Fruit fly (Drosophila melanogaster) whole organism, embryonic: ENCODE data around the gene shd.
A peak's percentile ranks its signal among the peaks of the same experiment; 100 is the strongest.

Experiments
- Aef1 ChIP-seq: fragments of 200-800 bp; sonication (Bioruptor generic); IDR thresholded peaks from 3 replicates; pipeline ENCODE4 v1.3.6; 2022; ENCODE audit warnings: missing biosample characterization, missing genetic modification characterization
- Blimp-1 ChIP-seq: fragments of 200-800 bp; sonication (Bioruptor generic); optimal IDR thresholded peaks from 3 replicates; lab custom pipeline; 2018; ENCODE audit warnings: missing biosample characterization, missing genetic modification characterization, mild to moderate bottlenecking, moderate library complexity, missing genetic modification reagents
- C15 ChIP-seq: fragments of 200-800 bp; sonication (Bioruptor generic); IDR thresholded peaks from 3 replicates; pipeline ENCODE4 v1.3.6; 2022; ENCODE audit warnings: missing biosample characterization, missing genetic modification characterization
- CG11093 ChIP-seq: fragments of 200-800 bp; sonication (Bioruptor generic); IDR thresholded peaks from 3 replicates; pipeline ENCODE4 v1.3.6; 2022; ENCODE audit warnings: missing biosample characterization, missing genetic modification characterization
- CG11247 ChIP-seq: fragments of 200-800 bp; sonication (Bioruptor generic); IDR thresholded peaks from 2 replicates; pipeline ENCODE4 v1.3.6; 2022; ENCODE audit warnings: missing biosample characterization, missing genetic modification characterization
- CG12659 ChIP-seq: fragments of 200-800 bp; sonication (Bioruptor generic); optimal IDR thresholded peaks from 3 replicates; lab custom pipeline; 2017; ENCODE audit warnings: mild to moderate bottlenecking, missing biosample characterization, missing genetic modification reagents, missing genetic modification characterization
- CG14441 ChIP-seq: fragments of 200-800 bp; sonication (Bioruptor generic); IDR thresholded peaks from 2 replicates; pipeline ENCODE4 v1.3.6; 2022; ENCODE audit warnings: missing biosample characterization, missing genetic modification characterization
- CG14860 ChIP-seq: fragments of 200-800 bp; sonication (Bioruptor generic); IDR thresholded peaks from 3 replicates; pipeline ENCODE4 v1.3.6; 2022; ENCODE audit warnings: missing biosample characterization, missing genetic modification characterization; ENCODE audit not compliant: partially characterized antibody
- CG17385 ChIP-seq: fragments of 200-800 bp; sonication (Bioruptor generic); optimal IDR thresholded peaks from 3 replicates; lab custom pipeline; 2018; ENCODE audit warnings: missing biosample characterization, mild to moderate bottlenecking, missing genetic modification characterization
- CG2199 ChIP-seq: fragments of 200-800 bp; sonication (Bioruptor generic); IDR thresholded peaks from 3 replicates; pipeline ENCODE4 v1.3.6; 2022; ENCODE audit warnings: missing biosample characterization, missing genetic modification characterization
- CG2712 ChIP-seq: fragments of 200-800 bp; optimal IDR thresholded peaks from 3 replicates; lab custom pipeline; 2019; ENCODE audit warnings: missing biosample characterization, mild to moderate bottlenecking, missing genetic modification characterization, moderate library complexity
- CG6175 ChIP-seq: fragments of 200-800 bp; sonication (Bioruptor generic); IDR thresholded peaks from 3 replicates; pipeline ENCODE4 v1.3.6; 2022; ENCODE audit warnings: missing biosample characterization, missing genetic modification characterization
- CG6689 ChIP-seq: fragments of 200-800 bp; sonication (Bioruptor generic); IDR thresholded peaks from 2 replicates; pipeline ENCODE4 v1.3.6; 2022; ENCODE audit warnings: missing biosample characterization, missing genetic modification characterization
- CG7271 ChIP-seq: fragments of 200-800 bp; sonication (Bioruptor generic); optimal IDR thresholded peaks from 2 replicates; lab custom pipeline; 2018; ENCODE audit warnings: missing biosample characterization, mild to moderate bottlenecking, missing genetic modification characterization, moderate library complexity
- CG7357 ChIP-seq: fragments of 200-800 bp; sonication (Bioruptor generic); IDR thresholded peaks from 3 replicates; pipeline ENCODE4 v1.3.6; 2022; ENCODE audit warnings: missing biosample characterization, missing genetic modification characterization
- CG8281 ChIP-seq: fragments of 200-800 bp; sonication (Bioruptor generic); optimal IDR thresholded peaks from 2 replicates; lab custom pipeline; 2018; ENCODE audit warnings: missing biosample characterization, mild to moderate bottlenecking, missing genetic modification characterization, moderate library complexity
- CG9215 ChIP-seq: fragments of 200-800 bp; sonication (Bioruptor generic); IDR thresholded peaks from 2 replicates; pipeline ENCODE4 v1.3.6; 2022; ENCODE audit warnings: missing biosample characterization, missing genetic modification characterization
- CG9797 ChIP-seq: fragments of 200-800 bp; sonication (Bioruptor generic); optimal IDR thresholded peaks from 3 replicates; lab custom pipeline; 2018; ENCODE audit warnings: missing biosample characterization, mild to moderate bottlenecking, missing genetic modification characterization
- Dad ChIP-seq: fragments of 200-800 bp; sonication (Bioruptor generic); optimal IDR thresholded peaks from 3 replicates; lab custom pipeline; 2016; ENCODE audit warnings: missing biosample characterization, missing genetic modification characterization
- Dp ChIP-seq: fragments of 200-800 bp; sonication (Bioruptor generic); optimal IDR thresholded peaks from 2 replicates; lab custom pipeline; 2018; ENCODE audit warnings: missing biosample characterization, mild to moderate bottlenecking, missing genetic modification characterization, moderate library complexity
- E2f1 ChIP-seq: fragments of 200-800 bp; sonication (Bioruptor generic); IDR thresholded peaks from 2 replicates; pipeline ENCODE4 v1.3.6; 2022; ENCODE audit warnings: missing biosample characterization, missing genetic modification characterization
- Ets65A ChIP-seq: fragments of 200-800 bp; sonication (Bioruptor generic); peaks from one replicate; lab custom pipeline; 2016; ENCODE audit warnings: missing biosample characterization, missing genetic modification characterization
- HLHmδ ChIP-seq: fragments of 200-800 bp; sonication (Bioruptor generic); optimal IDR thresholded peaks from 2 replicates; lab custom pipeline; 2018; ENCODE audit warnings: missing biosample characterization, mild to moderate bottlenecking, missing genetic modification characterization, moderate library complexity
- HmgD ChIP-seq: fragments of 200-800 bp; sonication (Bioruptor generic); optimal IDR thresholded peaks from 3 replicates; lab custom pipeline; 2016; ENCODE audit warnings: missing biosample characterization, missing genetic modification characterization
- Hmx ChIP-seq: fragments of 200-800 bp; sonication (Bioruptor generic); optimal IDR thresholded peaks from 2 replicates; lab custom pipeline; 2016; ENCODE audit warnings: missing biosample characterization, missing genetic modification characterization
- Lpt ChIP-seq: fragments of >200 bp; optimal IDR thresholded peaks from 2 replicates; lab custom pipeline; 2018; ENCODE audit warnings: missing biosample characterization, missing genetic modification characterization
- Mad ChIP-seq: fragments of 200-800 bp; sonication (Bioruptor generic); optimal IDR thresholded peaks from 2 replicates; lab custom pipeline; 2016; ENCODE audit warnings: missing biosample characterization, missing genetic modification characterization
- Nf-YA ChIP-seq: fragments of 200-800 bp; sonication (Bioruptor generic); IDR thresholded peaks from 2 replicates; pipeline ENCODE4 v1.3.6; 2022; ENCODE audit warnings: missing biosample characterization, missing genetic modification characterization
- Sry-δ ChIP-seq: fragments of 200-800 bp; sonication (Bioruptor generic); optimal IDR thresholded peaks from 2 replicates; lab custom pipeline; 2016; ENCODE audit warnings: missing biosample characterization, missing genetic modification characterization
- Taf1 ChIP-seq: fragments of 200-800 bp; sonication (Bioruptor generic); IDR thresholded peaks from 2 replicates; pipeline ENCODE4 v1.3.6; 2022; ENCODE audit warnings: missing biosample characterization, missing genetic modification characterization
- abd-A ChIP-seq: fragments of 200-800 bp; sonication (Bioruptor generic); optimal IDR thresholded peaks from 3 replicates; lab custom pipeline; 2019; ENCODE audit warnings: missing biosample characterization, mild to moderate bottlenecking, missing genetic modification characterization, moderate library complexity
- aop ChIP-seq: fragments of 200-800 bp; sonication (Bioruptor generic); IDR thresholded peaks from 2 replicates; pipeline ENCODE4 v1.3.6; 2022; ENCODE audit warnings: missing biosample characterization, missing genetic modification characterization
- ap ChIP-seq: fragments of 200-800 bp; sonication (Bioruptor generic); IDR thresholded peaks from 2 replicates; pipeline ENCODE4 v1.3.6; 2022; ENCODE audit warnings: missing biosample characterization, missing genetic modification characterization
- ase ChIP-seq: fragments of 200-800 bp; sonication (Bioruptor generic); IDR thresholded peaks from 3 replicates; pipeline ENCODE4 v1.3.6; 2022; ENCODE audit warnings: missing biosample characterization, missing genetic modification characterization
- btn ChIP-seq: fragments of 200-800 bp; sonication (Bioruptor generic); optimal IDR thresholded peaks from 2 replicates; lab custom pipeline; 2016; ENCODE audit warnings: missing biosample characterization, missing genetic modification characterization
- chn ChIP-seq: fragments of 200-800 bp; sonication (Bioruptor generic); optimal IDR thresholded peaks from 2 replicates; lab custom pipeline; 2016; ENCODE audit warnings: missing biosample characterization, missing genetic modification characterization
- crp ChIP-seq, 2 experiments: fragments of 200-800 bp; sonication (Bioruptor generic); optimal IDR thresholded peaks; 2 replicates in 1 of 2; 3 replicates in 1 of 2; lab custom pipeline; 2017; ENCODE audit warnings: missing biosample characterization in 2 of 2, missing genetic modification characterization in 2 of 2, mild to moderate bottlenecking in 1 of 2, moderate library complexity in 1 of 2
- dmrt99B ChIP-seq: fragments of 200-800 bp; sonication (Bioruptor generic); optimal IDR thresholded peaks from 2 replicates; lab custom pipeline; 2018; ENCODE audit warnings: missing biosample characterization, mild to moderate bottlenecking, missing genetic modification characterization, moderate library complexity
- ems ChIP-seq: fragments of 200-800 bp; sonication (Bioruptor generic); optimal IDR thresholded peaks from 3 replicates; lab custom pipeline; 2016; ENCODE audit warnings: missing biosample characterization, missing genetic modification characterization
- exex ChIP-seq: fragments of 200-800 bp; sonication (Bioruptor generic); optimal IDR thresholded peaks from 4 replicates; lab custom pipeline; 2018; ENCODE audit warnings: missing biosample characterization, mild to moderate bottlenecking, missing genetic modification characterization, moderate library complexity
- grau ChIP-seq: fragments of 200-800 bp; optimal IDR thresholded peaks from 3 replicates; lab custom pipeline; 2019; ENCODE audit warnings: missing biosample characterization, mild to moderate bottlenecking, missing genetic modification characterization, moderate library complexity
- h ChIP-seq: fragments of >200 bp; optimal IDR thresholded peaks from 2 replicates; lab custom pipeline; 2017
- kni ChIP-seq: fragments of 200-800 bp; sonication (Bioruptor generic); optimal IDR thresholded peaks from 3 replicates; lab custom pipeline; 2017; ENCODE audit warnings: mild to moderate bottlenecking, missing biosample characterization, missing genetic modification reagents, missing genetic modification characterization
- knrl ChIP-seq: fragments of 200-800 bp; sonication (Bioruptor generic); IDR thresholded peaks from 3 replicates; pipeline ENCODE4 v1.3.6; 2022; ENCODE audit warnings: missing biosample characterization, missing genetic modification characterization; ENCODE audit not compliant: partially characterized antibody
- maf-S ChIP-seq: fragments of 200-800 bp; sonication (Bioruptor generic); optimal IDR thresholded peaks from 2 replicates; lab custom pipeline; 2016; ENCODE audit warnings: missing biosample characterization, missing genetic modification characterization
- org-1 ChIP-seq: fragments of 200-800 bp; sonication (Bioruptor generic); optimal IDR thresholded peaks from 2 replicates; lab custom pipeline; 2017; ENCODE audit warnings: missing biosample characterization, missing genetic modification characterization
- pb ChIP-seq: fragments of 200-800 bp; sonication (Bioruptor generic); optimal IDR thresholded peaks from 3 replicates; lab custom pipeline; 2016; ENCODE audit warnings: missing biosample characterization, missing genetic modification characterization
- pita ChIP-seq: fragments of 200-800 bp; sonication (Bioruptor generic); optimal IDR thresholded peaks from 2 replicates; lab custom pipeline; 2017; ENCODE audit warnings: missing biosample characterization, mild to moderate bottlenecking, missing genetic modification characterization
- psq ChIP-seq: fragments of 200-800 bp; sonication (Bioruptor generic); optimal IDR thresholded peaks from 2 replicates; lab custom pipeline; 2017; ENCODE audit warnings: missing biosample characterization, missing genetic modification characterization
- pum ChIP-seq: fragments of 200-800 bp; sonication (Bioruptor generic); optimal IDR thresholded peaks from 2 replicates; lab custom pipeline; 2016; ENCODE audit warnings: missing biosample characterization, missing genetic modification characterization
- sqz ChIP-seq: fragments of 200-800 bp; sonication (Bioruptor generic); optimal IDR thresholded peaks from 3 replicates; lab custom pipeline; 2018; ENCODE audit warnings: missing biosample characterization, mild to moderate bottlenecking, missing genetic modification characterization

shd gene

dm6 chr3L:14661567-14662258 is 47.5 kb downstream of the shd start (continued):
- TF ChIP-seq Sry-δ (GFP tag; lab: Kevin White, UChicago) (no peak), CG14441 (GFP tag; lab: Robert Waterston, UW) (peak; percentile 87), CG2199 (GFP tag; lab: Robert Waterston, UW) (no peak), CG14860 (GFP tag; lab: Robert Waterston, UW) (no peak), btn (GFP tag; lab: Kevin White, UChicago) (peak; percentile 79), CG6689 (GFP tag; lab: Robert Waterston, UW) (peak; percentile 82), psq (GFP tag; lab: Kevin White, UChicago) (peak; percentile 55), aop (GFP tag; lab: Robert Waterston, UW) (no peak), CG7271 (tag; lab: Kevin White, UChicago) (no peak), org-1 (GFP tag; lab: Kevin White, UChicago) (peak; percentile 81), C15 (GFP tag; lab: Robert Waterston, UW) (no peak; the same call in 2 of the 3 replicates), crp (GFP tag; optimal IDR thresholded peaks at IDR 0.05; lab: Kevin White, UChicago) (peak in 1 of 2 experiments; percentile 34), CG9215 (GFP tag; lab: Robert Waterston, UW) (peak; percentile 60), HLHmδ (GFP tag; lab: Kevin White, UChicago) (no peak), Hmx (GFP tag; lab: Kevin White, UChicago) (no peak), CG17385 (GFP tag; lab: Kevin White, UChicago) (peak; percentile 76), Taf1 (peak; percentile 51; the same call in 1 of the 2 replicates), abd-A (tag; lab: Kevin White, UChicago) (peak; percentile 98), CG7357 (peak; percentile 76; the same call in 2 of the 3 replicates), HmgD (no peak), kni (GFP tag; lab: Kevin White, UChicago) (peak; percentile 67), ase (peak; percentile 74; the same call in 2 of the 3 replicates), Aef1 (peak; percentile 76), Dad (GFP tag; lab: Kevin White, UChicago) (peak; percentile 81), Nf-YA (peak; percentile 65), CG11247 (GFP tag; lab: Robert Waterston, UW) (peak; percentile 82), pita (GFP tag; lab: Kevin White, UChicago) (no peak), chn (GFP tag; lab: Kevin White, UChicago) (peak; percentile 70), CG9797 (GFP tag; lab: Kevin White, UChicago) (no peak), CG8281 (tag; lab: Kevin White, UChicago) (peak; percentile 45), Mad (peak; percentile 62), Dp (GFP tag; lab: Kevin White, UChicago) (no peak), pb (GFP tag; lab: Kevin White, UChicago) (peak; percentile 62), grau (peak; percentile 72), pum (GFP tag; lab: Kevin White, UChicago) (peak; percentile 72), dmrt99B (tag; lab: Kevin White, UChicago) (peak; percentile 83), CG12659 (peak; percentile 81), E2f1 (GFP tag; lab: Robert Waterston, UW) (peak; percentile 86), Ets65A (peak; percentile 95), h (lab: Kevin White, UChicago) (no peak), CG11093 (GFP tag; lab: Robert Waterston, UW) (peak; percentile 67), ap (GFP tag; lab: Robert Waterston, UW) (peak; percentile 69), knrl (no peak), CG2712 (tag; lab: Kevin White, UChicago) (peak; percentile 85), maf-S (GFP tag; lab: Kevin White, UChicago) (peak; percentile 66), Lpt (GFP tag; lab: Kevin White, UChicago) (no peak), sqz (GFP tag; lab: Kevin White, UChicago) (peak; percentile 80), exex (tag; lab: Kevin White, UChicago) (peak; percentile 57), Blimp-1 (peak; percentile 67), ems (GFP tag; lab: Kevin White, UChicago) (peak; percentile 82), CG6175 (0 out of 3 replicates have a peak, but pooled peaks have one; percentile 42)
